Worm (Caenorhabditis elegans): ENCODE measurements around the gene R07E3.1.

R07E3.1 gene

DNA sequence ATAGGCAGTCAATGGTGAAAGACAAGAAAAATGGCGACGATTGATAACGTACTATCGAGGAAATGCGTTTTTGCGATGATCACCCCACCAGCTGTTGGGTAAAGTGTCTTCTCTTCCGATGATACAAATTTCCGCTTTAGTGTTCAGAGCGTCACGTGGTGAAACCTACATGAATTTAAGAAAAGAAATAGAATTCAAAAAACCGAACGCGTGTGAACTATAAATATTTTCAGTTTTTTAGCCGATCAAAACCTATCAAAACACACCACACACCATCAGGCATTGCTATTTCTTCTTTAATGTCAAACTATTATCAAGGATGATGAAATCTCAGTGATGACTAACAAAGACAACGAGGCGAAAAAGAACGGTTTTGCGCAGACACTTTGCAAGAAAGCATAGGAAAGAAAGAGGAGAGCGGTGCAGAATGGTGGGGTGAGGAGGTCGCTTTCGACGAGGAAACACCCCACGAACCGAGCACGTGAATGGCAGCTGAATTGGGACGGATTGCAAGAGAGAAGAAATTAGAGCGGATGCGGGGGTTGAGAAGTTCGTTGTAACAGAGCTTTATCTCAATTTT, 8.8 kb downstream of the R07E3.1 start (continued):
- TF ChIP-seq hif-1 (tag; optimal IDR thresholded peaks at IDR 0.05) (peak in 1 of 2 experiments; percentile 25), nhr-6 (tag; optimal IDR thresholded peaks at IDR 0.05) (peak; percentile 19), aha-1 (tag) (peak; percentile 96), daf-8 (GFP tag; IDR thresholded peaks at IDR 0.05) (no peak), T20F7.1 (GFP tag; optimal IDR thresholded peaks at IDR 0.05) (peak; percentile 55), hlh-11 (tag; optimal IDR thresholded peaks at IDR 0.05) (peak; percentile 79), Y75B8A.6 (GFP tag; IDR thresholded peaks at IDR 0.05) (no peak), hlh-30 (tag; optimal IDR thresholded peaks at IDR 0.05; ENCODE audit: insufficient read depth) (peak; percentile 35), R02D3.7 (tag; optimal IDR thresholded peaks at IDR 0.05) (no peak), hmg-1.1 (GFP tag; IDR thresholded peaks at IDR 0.05) (0 out of 2 replicates have a peak, but pooled peaks have one; percentile 17), mxl-2 (GFP tag; conservative IDR thresholded peaks at IDR 0.05) (peak; percentile 99), zip-2 (tag; optimal IDR thresholded peaks at IDR 0.05) (no peak), spr-1 (tag; optimal IDR thresholded peaks at IDR 0.05) (peak; percentile 12), dmd-6 (GFP tag; IDR thresholded peaks at IDR 0.05) (peak; percentile 61), nhr-25 (tag; optimal IDR thresholded peaks at IDR 0.05; ENCODE audit: borderline replicate concordance, insufficient read depth) (no peak), nhr-10 (tag; optimal IDR thresholded peaks at IDR 0.05) (no peak), tra-1 (GFP tag; IDR thresholded peaks at IDR 0.05) (peak; percentile 24), mdl-1 (tag; optimal IDR thresholded peaks at IDR 0.05) (peak; percentile 77 to 88), mep-1 (tag; optimal IDR thresholded peaks at IDR 0.05) (peak; percentile 38), lin-1 (GFP tag; IDR thresholded peaks at IDR 0.05) (0 out of 2 replicates have a peak, but pooled peaks have one; percentile 19)

DNA sequence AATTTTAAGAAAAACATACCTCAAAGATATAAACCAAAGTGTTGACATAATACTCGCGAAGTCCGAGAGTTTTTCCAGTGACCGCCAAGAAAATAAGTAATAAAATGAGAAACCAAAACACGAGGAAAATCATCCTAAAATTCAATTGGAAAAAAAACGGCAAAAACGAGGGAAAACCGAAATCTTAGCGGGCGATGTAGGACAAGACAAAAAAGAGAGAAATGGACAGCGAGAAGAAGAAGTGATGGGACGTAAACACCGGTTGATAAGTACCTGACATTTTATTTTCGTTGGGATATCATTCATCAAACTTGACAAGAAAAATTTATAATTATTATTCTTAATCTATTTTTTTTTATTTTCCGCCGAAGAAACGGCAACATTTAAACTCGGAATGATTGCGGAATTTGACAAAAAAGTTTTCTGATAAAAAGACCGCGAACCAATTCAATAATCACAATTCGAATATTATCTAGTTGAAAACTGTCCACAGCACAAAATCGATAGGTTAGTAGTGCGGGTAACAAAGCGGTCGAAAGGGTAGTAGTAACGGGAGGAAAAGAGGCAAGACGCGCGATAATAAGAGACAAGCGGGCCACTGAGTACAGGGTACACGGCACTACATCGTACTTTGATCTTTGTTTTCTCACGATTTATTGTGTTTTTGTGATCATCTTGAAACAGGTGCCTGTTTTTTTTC, 13.5 kb downstream of the R07E3.1 start, which contains the start of gene acl-5:
acl-5 (minus strand) TSS at position 134 of the 700 bp plus-strand sequence.
- TF ChIP-seq hif-1 (tag; optimal IDR thresholded peaks at IDR 0.05) (no peak), D1046.2 (GFP tag; IDR thresholded peaks at IDR 0.05) (no peak), T26A8.4 (GFP tag; IDR thresholded peaks at IDR 0.05) (no peak), unc-130 (GFP tag; optimal IDR thresholded peaks at IDR 0.05) (no peak), aly-2 (tag; optimal IDR thresholded peaks at IDR 0.05) (no peak), hlh-11 (tag; optimal IDR thresholded peaks at IDR 0.05) (peak; percentile 52), ctbp-1 (GFP tag; IDR thresholded peaks at IDR 0.05) (no peak), ceh-44 (GFP tag; IDR thresholded peaks at IDR 0.05) (no peak), ceh-20 (GFP tag; IDR thresholded peaks at IDR 0.05) (no peak), daf-16 (GFP tag; optimal IDR thresholded peaks at IDR 0.05) (peak in 1 of 2 experiments; percentile 24), daf-16 (tag; optimal IDR thresholded peaks at IDR 0.05) (peak; percentile 52), mes-2 (tag; optimal IDR thresholded peaks at IDR 0.05; ENCODE audit: poor library complexity, severe bottlenecking) (peak; percentile 10), fos-1 (tag; optimal IDR thresholded peaks at IDR 0.05) (no peak), snpc-1.2 (GFP tag; IDR thresholded peaks at IDR 0.05) (no peak), dmd-6 (GFP tag; IDR thresholded peaks at IDR 0.05) (peak; percentile 25), fkh-10 (GFP tag; optimal IDR thresholded peaks at IDR 0.05) (no peak), nhr-11 (tag; optimal IDR thresholded peaks at IDR 0.05) (no peak), zfp-3 (GFP tag; conservative IDR thresholded peaks at IDR 0.05) (no peak), lim-7 (GFP tag; IDR thresholded peaks at IDR 0.05) (no peak), skn-1 (tag; optimal IDR thresholded peaks at IDR 0.05) (no peak), vab-7 (GFP tag; IDR thresholded peaks at IDR 0.05) (no peak), duxl-1 (tag; optimal IDR thresholded peaks at IDR 0.05; ENCODE audit: poor library complexity) (no peak), dve-1 (tag; optimal IDR thresholded peaks at IDR 0.05; ENCODE audit: insufficient read depth) (no peak), ztf-11 (tag; optimal IDR thresholded peaks at IDR 0.05) (no peak), egl-43 (GFP tag; IDR thresholded peaks at IDR 0.05) (no peak), R02D3.7 (tag; optimal IDR thresholded peaks at IDR 0.05) (no peak), nhr-10 (tag; optimal IDR thresholded peaks at IDR 0.05) (no peak), ZK337.2 (GFP tag; IDR thresholded peaks at IDR 0.05) (no peak), pqm-1 (tag; optimal IDR thresholded peaks at IDR 0.05) (peak; percentile 21), aha-1 (tag) (peak; percentile 83), dmd-9 (GFP tag; IDR thresholded peaks at IDR 0.05) (no peak), nhr-237 (tag; optimal IDR thresholded peaks at IDR 0.05) (no peak), nhr-102 (tag; optimal IDR thresholded peaks at IDR 0.05) (no peak), lin-38 (GFP tag; IDR thresholded peaks at IDR 0.05) (no peak)
